Worm (Caenorhabditis elegans) whole organism, mixed stage, embryonic: ENCODE data around the gene Y69H2.1.

Experiments
- M03D4.4 ChIP-seq: sonication (generic microtip); optimal IDR thresholded peaks from 2 replicates; lab custom pipeline; 2017; ENCODE audit warnings: mild to moderate bottlenecking, missing genetic modification characterization, missing compliant biosample characterization
- bed-3 ChIP-seq: fragments of 200-800 bp; sonication (Bioruptor generic); optimal IDR thresholded peaks from 3 replicates; lab custom pipeline; 2018; ENCODE audit warnings: mild to moderate bottlenecking, missing genetic modification characterization, moderate library complexity, missing compliant biosample characterization
- blmp-1 ChIP-seq: fragments of 150-350 bp; optimal IDR thresholded peaks from 2 replicates; lab custom pipeline; 2014; ENCODE audit warnings: missing biosample characterization, missing genetic modification characterization
- ceh-39 ChIP-seq: fragments of 150-350 bp; optimal IDR thresholded peaks from 2 replicates; lab custom pipeline; 2014; ENCODE audit warnings: missing biosample characterization, missing genetic modification characterization
- ceh-43 ChIP-seq: fragments of 200-800 bp; sonication (Bioruptor generic); optimal IDR thresholded peaks from 2 replicates; lab custom pipeline; 2018; ENCODE audit warnings: mild to moderate bottlenecking, missing genetic modification characterization, moderate library complexity, missing compliant biosample characterization
- ceh-83 ChIP-seq: fragments of 200-800 bp; sonication (Bioruptor generic); optimal IDR thresholded peaks from 2 replicates; lab custom pipeline; 2018; ENCODE audit warnings: mild to moderate bottlenecking, missing genetic modification characterization, missing compliant biosample characterization
- ces-1 ChIP-seq: fragments of 150-350 bp; optimal IDR thresholded peaks from 2 replicates; lab custom pipeline; 2014; ENCODE audit warnings: missing biosample characterization, missing genetic modification reagents, missing genetic modification characterization
- cnd-1 ChIP-seq: fragments of 200-800 bp; sonication (Bioruptor generic); optimal IDR thresholded peaks from 2 replicates; lab custom pipeline; 2018; ENCODE audit warnings: mild to moderate bottlenecking, missing genetic modification characterization, missing compliant biosample characterization
- drap-1 ChIP-seq: fragments of 200-800 bp; sonication (Bioruptor generic); optimal IDR thresholded peaks from 3 replicates; lab custom pipeline; 2018; ENCODE audit warnings: mild to moderate bottlenecking, missing genetic modification characterization, missing compliant biosample characterization
- elt-1 ChIP-seq: sonication (generic microtip); optimal IDR thresholded peaks from 2 replicates; lab custom pipeline; 2017; ENCODE audit warnings: missing genetic modification characterization, mild to moderate bottlenecking, missing compliant biosample characterization, antibody characterized with exemption, moderate library complexity, borderline replicate concordance; ENCODE audit not compliant: insufficient read depth
- elt-3 ChIP-seq: fragments of 150-350 bp; optimal IDR thresholded peaks from 2 replicates; lab custom pipeline; 2014; ENCODE audit warnings: missing biosample characterization, missing genetic modification characterization
- flh-1 ChIP-seq: fragments of 200-800 bp; sonication (Bioruptor generic); optimal IDR thresholded peaks from 2 replicates; lab custom pipeline; 2018; ENCODE audit warnings: mild to moderate bottlenecking, missing genetic modification characterization, moderate library complexity, missing compliant biosample characterization
- ham-2 ChIP-seq: fragments of 200-800 bp; sonication (Bioruptor generic); optimal IDR thresholded peaks from 2 replicates; lab custom pipeline; 2018; ENCODE audit warnings: mild to moderate bottlenecking, missing genetic modification characterization, missing compliant biosample characterization
- hlh-1 ChIP-seq: fragments of 150-350 bp; optimal IDR thresholded peaks from 2 replicates; lab custom pipeline; 2014; ENCODE audit warnings: missing biosample characterization, missing genetic modification reagents, missing genetic modification characterization
- lin-13 ChIP-seq: fragments of 150-350 bp; optimal IDR thresholded peaks from 2 replicates; lab custom pipeline; 2014; ENCODE audit warnings: missing biosample characterization, missing genetic modification characterization
- lin-32 ChIP-seq: fragments of 200-800 bp; sonication (Bioruptor generic); optimal IDR thresholded peaks from 2 replicates; lab custom pipeline; 2018; ENCODE audit warnings: mild to moderate bottlenecking, missing genetic modification characterization, missing compliant biosample characterization
- lsy-2 ChIP-seq: fragments of 150-350 bp; optimal IDR thresholded peaks from 2 replicates; lab custom pipeline; 2014; ENCODE audit warnings: missing biosample characterization, missing genetic modification characterization
- mab-5 ChIP-seq: fragments of 150-350 bp; optimal IDR thresholded peaks from 2 replicates; lab custom pipeline; 2014; ENCODE audit warnings: missing biosample characterization, missing genetic modification characterization
- mep-1 ChIP-seq: fragments of 150-350 bp; optimal IDR thresholded peaks from 2 replicates; lab custom pipeline; 2017; ENCODE audit warnings: missing biosample characterization, missing genetic modification reagents, missing genetic modification characterization, inconsistent platforms
- mls-2 ChIP-seq: sonication (generic microtip); optimal IDR thresholded peaks from 2 replicates; lab custom pipeline; 2016; ENCODE audit warnings: mild to moderate bottlenecking, missing genetic modification characterization, moderate library complexity, missing compliant biosample characterization
- nhr-2 ChIP-seq: fragments of 150-350 bp; optimal IDR thresholded peaks from 2 replicates; lab custom pipeline; 2014; ENCODE audit warnings: missing biosample characterization, missing genetic modification characterization
- nhr-76 ChIP-seq: sonication (generic microtip); optimal IDR thresholded peaks from 2 replicates; lab custom pipeline; 2017; ENCODE audit warnings: missing biosample characterization, missing genetic modification characterization
- pha-4 ChIP-seq: fragments of 150-350 bp; optimal IDR thresholded peaks from 2 replicates; lab custom pipeline; 2018; ENCODE audit warnings: missing biosample characterization, missing genetic modification reagents, missing genetic modification characterization
- sem-2 ChIP-seq: fragments of 200-800 bp; sonication (Bioruptor generic); optimal IDR thresholded peaks from 2 replicates; lab custom pipeline; 2018; ENCODE audit warnings: mild to moderate bottlenecking, missing genetic modification characterization, missing compliant biosample characterization
- snpc-4 ChIP-seq: fragments of 150-350 bp; optimal IDR thresholded peaks from 2 replicates; lab custom pipeline; 2014; ENCODE audit warnings: missing biosample characterization, missing genetic modification characterization
- sptf-1 ChIP-seq: sonication (generic microtip); optimal IDR thresholded peaks from 2 replicates; lab custom pipeline; 2017; ENCODE audit warnings: mild to moderate bottlenecking, missing genetic modification characterization, moderate library complexity, missing compliant biosample characterization
- tbx-8 ChIP-seq: fragments of 200-800 bp; sonication (Bioruptor generic); optimal IDR thresholded peaks from 2 replicates; lab custom pipeline; 2018; ENCODE audit warnings: mild to moderate bottlenecking, missing genetic modification characterization, moderate library complexity, missing compliant biosample characterization
- unc-120 ChIP-seq: sonication (generic microtip); optimal IDR thresholded peaks from 2 replicates; lab custom pipeline; 2017; ENCODE audit warnings: missing genetic modification characterization, missing compliant biosample characterization; ENCODE audit not compliant: poor library complexity, severe bottlenecking
- unc-39 ChIP-seq: fragments of 150-350 bp; optimal IDR thresholded peaks from 2 replicates; lab custom pipeline; 2014; ENCODE audit warnings: missing biosample characterization, missing genetic modification characterization
- unc-62 ChIP-seq: fragments of 150-350 bp; optimal IDR thresholded peaks from 2 replicates; lab custom pipeline; 2014; ENCODE audit warnings: missing biosample characterization, missing genetic modification reagents, missing genetic modification characterization
- zip-8 ChIP-seq: fragments of 150-350 bp; optimal IDR thresholded peaks from 2 replicates; lab custom pipeline; 2014; ENCODE audit warnings: missing biosample characterization, missing genetic modification characterization

The Y69H2.1 gene

DNA sequence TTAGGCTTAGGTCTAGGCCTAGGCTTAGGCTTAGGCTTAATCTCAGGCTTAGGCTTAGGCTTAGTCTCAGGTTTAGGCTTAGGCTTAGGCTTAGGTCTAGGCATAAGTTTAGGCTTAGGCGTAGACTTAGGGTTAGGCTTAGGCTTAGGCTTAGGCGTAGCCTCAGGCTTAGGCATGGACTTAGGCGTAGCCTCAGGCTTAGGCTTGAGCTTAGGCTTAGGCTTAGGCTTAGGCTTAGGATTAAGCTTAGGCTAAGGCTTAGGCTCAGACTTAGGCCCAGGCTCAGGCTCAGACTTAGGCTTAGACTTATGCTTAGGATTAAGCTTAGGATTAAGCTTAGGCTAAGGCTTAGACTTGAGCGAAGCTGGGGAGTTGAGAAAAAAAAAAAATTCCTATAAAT, 9.2 kb downstream of the Y69H2.1 start:
- no peak for TF ChIP-seq ces-1 (GFP tag; lab: Kevin White, UChicago)
- TF ChIP-seq ham-2 (GFP tag; lab: Kevin White, UChicago): peak; percentile 50

ce11 chrV:18605510-18605909, 16.9 kb downstream of the Y69H2.1 start:
- TF ChIP-seq mep-1 (tag; lab: Kevin White, UChicago) (no peak), elt-1 (tag; lab: Kevin White, UChicago) (no peak)

DNA sequence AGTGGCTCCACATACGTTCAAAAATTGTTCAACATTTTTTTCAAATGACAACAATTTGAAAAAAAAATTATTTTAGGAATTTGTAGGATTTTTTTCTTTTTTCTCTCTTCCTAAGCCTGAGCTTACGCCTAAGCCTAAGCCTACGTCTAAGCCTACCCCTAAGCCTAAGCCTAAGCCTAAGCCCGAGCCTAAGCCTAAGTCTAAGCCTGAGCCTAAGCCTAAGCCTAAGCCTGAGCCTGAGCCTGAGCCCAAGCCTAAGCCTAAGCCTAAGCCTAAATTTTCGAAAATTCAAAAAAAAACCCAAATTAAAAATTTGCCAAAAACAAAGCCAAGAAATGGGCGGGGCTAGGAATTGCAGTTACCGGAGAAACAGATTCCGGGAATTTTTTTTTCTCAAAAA, 24.6 kb downstream of the Y69H2.1 start:
- no peak for TF ChIP-seq unc-39 (tag; lab: Kevin White, UChicago)
- TF ChIP-seq ceh-83 (GFP tag; lab: Kevin White, UChicago): no peak
- no peak for TF ChIP-seq ham-2 (GFP tag; lab: Kevin White, UChicago)
- TF ChIP-seq mep-1 (tag; lab: Kevin White, UChicago): no peak
- TF ChIP-seq lin-13 (tag; lab: Kevin White, UChicago): no peak
- no peak for TF ChIP-seq snpc-4 (tag; lab: Kevin White, UChicago)
- no peak for TF ChIP-seq pha-4 (tag; lab: Kevin White, UChicago)
- no peak for TF ChIP-seq zip-8 (tag; lab: Kevin White, UChicago)
- TF ChIP-seq ceh-39 (tag; lab: Kevin White, UChicago): no peak
- no peak for TF ChIP-seq unc-62 (GFP tag; lab: Kevin White, UChicago)
- TF ChIP-seq ceh-43 (GFP tag; lab: Kevin White, UChicago): no peak
- no peak for TF ChIP-seq sptf-1 (tag; lab: Kevin White, UChicago)
- TF ChIP-seq elt-3 (tag; lab: Kevin White, UChicago): no peak
- no peak for TF ChIP-seq blmp-1

ce11 chrV:18596240-18596639, 26.1 kb downstream of the Y69H2.1 start:
- TF ChIP-seq sptf-1 (tag; lab: Kevin White, UChicago) (no peak), drap-1 (GFP tag; lab: Kevin White, UChicago) (peak; percentile 17), M03D4.4 (peak; percentile 36), hlh-1 (tag; lab: Kevin White, UChicago) (peak; percentile 73), tbx-8 (GFP tag; lab: Kevin White, UChicago) (no peak)

- TF ChIP-seq sem-2 (GFP tag; lab: Kevin White, UChicago) (no peak), elt-1 (tag; lab: Kevin White, UChicago) (no peak), pha-4 (tag; lab: Kevin White, UChicago) (no peak), unc-120 (tag; lab: Kevin White, UChicago) (no peak), lin-13 (tag; lab: Kevin White, UChicago) (no peak), bed-3 (GFP tag; lab: Kevin White, UChicago) (no peak), ceh-39 (tag; lab: Kevin White, UChicago) (no peak), lin-32 (GFP tag; lab: Kevin White, UChicago) (no peak), tbx-8 (GFP tag; lab: Kevin White, UChicago) (no peak), M03D4.4 (no peak), flh-1 (GFP tag; lab: Kevin White, UChicago) (no peak)
- TF ChIP-seq, all 35 proteins: peak for 0
Measured at ce11 chrV:18592448-18592847, 29.9 kb downstream of the Y69H2.1 start, which contains the start of gene grdn-1. Gene grdn-1, plus strand, starts transcription at chrV:18592748.

DNA sequence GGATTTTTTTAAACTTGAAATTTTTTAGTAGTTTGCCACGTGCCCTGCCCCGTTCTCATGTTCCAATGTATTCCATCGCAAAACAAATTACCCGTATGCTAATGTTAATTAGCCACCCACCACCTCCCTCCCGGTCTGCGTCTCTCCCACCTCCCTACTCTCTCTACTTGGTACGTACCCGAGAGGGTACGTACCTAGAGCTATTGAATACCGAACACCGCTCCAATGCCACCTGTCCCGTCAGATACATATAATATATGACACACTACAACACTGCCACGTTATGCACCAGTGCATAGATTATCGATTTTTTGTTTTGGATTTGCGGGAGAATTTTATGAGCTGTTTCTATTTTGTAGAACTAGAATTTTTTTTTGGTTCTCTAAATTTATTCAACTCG, 32.8 kb downstream of the Y69H2.1 start:
- TF ChIP-seq mep-1 (tag; lab: Kevin White, UChicago) (peak; percentile 37), drap-1 (GFP tag; lab: Kevin White, UChicago) (peak; percentile 53), lin-32 (GFP tag; lab: Kevin White, UChicago) (peak; percentile 24), ceh-39 (tag; lab: Kevin White, UChicago) (peak; percentile 64), mls-2 (tag; lab: Kevin White, UChicago) (peak; percentile 64), hlh-1 (tag; lab: Kevin White, UChicago) (peak; percentile 61), sptf-1 (tag; lab: Kevin White, UChicago) (peak; percentile 38), lsy-2 (no peak), ham-2 (GFP tag; lab: Kevin White, UChicago) (peak; percentile 87), mab-5 (tag; lab: Kevin White, UChicago) (no peak), cnd-1 (peak; percentile 29), unc-62 (GFP tag; lab: Kevin White, UChicago) (peak; percentile 52), bed-3 (GFP tag; lab: Kevin White, UChicago) (no peak), nhr-2 (tag; lab: Kevin White, UChicago) (peak; percentile 91), ces-1 (GFP tag; lab: Kevin White, UChicago) (peak; percentile 78), lin-13 (tag; lab: Kevin White, UChicago) (no peak), ceh-43 (GFP tag; lab: Kevin White, UChicago) (peak; percentile 53), unc-120 (tag; lab: Kevin White, UChicago) (peak; percentile 2), nhr-76 (tag; lab: Kevin White, UChicago) (no peak)
